Worm (Caenorhabditis elegans): ENCODE measurements around the gene srg-15.

The srg-15 gene

DNA sequence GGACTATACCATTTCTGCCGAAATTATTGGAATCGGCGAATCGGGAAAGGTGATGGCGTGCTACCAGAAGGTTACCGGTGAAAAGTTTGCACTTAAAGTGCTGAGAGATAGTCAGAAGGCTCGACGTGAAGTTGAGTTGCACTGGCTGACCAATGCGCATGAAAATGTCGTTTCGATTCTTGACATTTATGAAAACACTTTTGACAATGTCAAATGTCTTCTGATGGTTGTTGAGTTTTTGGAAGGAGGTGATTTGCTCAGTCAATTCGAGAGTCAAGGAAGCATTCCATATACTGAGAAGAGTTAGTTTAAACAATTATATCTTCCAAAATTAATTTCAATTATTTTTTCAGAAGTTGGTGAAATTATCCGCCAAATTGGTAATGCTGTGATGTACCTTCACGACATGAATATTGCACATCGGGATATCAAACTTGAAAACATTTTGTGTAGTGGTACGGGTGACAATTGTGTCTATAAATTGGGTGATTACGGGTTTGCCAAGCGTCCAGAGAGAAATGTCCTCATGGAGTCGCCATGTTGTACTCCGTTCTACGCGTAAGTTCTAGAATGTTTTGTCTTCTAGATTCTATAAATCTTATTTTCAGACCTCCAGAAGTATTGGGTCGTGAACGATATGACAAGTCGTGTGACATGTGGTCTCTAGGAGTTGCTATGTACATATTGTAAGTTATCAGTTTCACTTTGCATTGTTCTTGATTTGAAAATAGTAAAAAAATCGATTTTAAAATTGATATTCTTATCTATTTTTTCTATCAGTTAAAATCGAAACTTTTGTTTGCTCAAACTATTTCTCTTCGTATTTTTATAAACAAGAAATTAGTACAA lies 35.5 kb upstream of the srg-15 start:
- TF ChIP-seq ceh-22 (tag; optimal IDR thresholded peaks at IDR 0.05) (no peak), ceh-19 (GFP tag; optimal IDR thresholded peaks at IDR 0.05) (no peak), hlh-13 (GFP tag; optimal IDR thresholded peaks at IDR 0.05) (no peak), pha-2 (tag; optimal IDR thresholded peaks at IDR 0.05) (no peak), sox-4 (tag; optimal IDR thresholded peaks at IDR 0.05) (no peak), fkh-10 (GFP tag; optimal IDR thresholded peaks at IDR 0.05) (no peak), hlh-30 (tag; optimal IDR thresholded peaks at IDR 0.05; ENCODE audit: insufficient read depth) (no peak), lin-11 (tag; optimal IDR thresholded peaks at IDR 0.05) (no peak), ztf-16 (tag; optimal IDR thresholded peaks at IDR 0.05) (no peak), nhr-11 (tag; optimal IDR thresholded peaks at IDR 0.05) (no peak), C38D4.7 (GFP tag; optimal IDR thresholded peaks at IDR 0.05) (no peak), syd-9 (tag; optimal IDR thresholded peaks at IDR 0.05) (no peak), Y22D7AL.16 (tag; optimal IDR thresholded peaks at IDR 0.05) (no peak), che-1 (tag; optimal IDR thresholded peaks at IDR 0.05) (no peak), elt-2 (tag; optimal IDR thresholded peaks at IDR 0.05) (no peak)

DNA sequence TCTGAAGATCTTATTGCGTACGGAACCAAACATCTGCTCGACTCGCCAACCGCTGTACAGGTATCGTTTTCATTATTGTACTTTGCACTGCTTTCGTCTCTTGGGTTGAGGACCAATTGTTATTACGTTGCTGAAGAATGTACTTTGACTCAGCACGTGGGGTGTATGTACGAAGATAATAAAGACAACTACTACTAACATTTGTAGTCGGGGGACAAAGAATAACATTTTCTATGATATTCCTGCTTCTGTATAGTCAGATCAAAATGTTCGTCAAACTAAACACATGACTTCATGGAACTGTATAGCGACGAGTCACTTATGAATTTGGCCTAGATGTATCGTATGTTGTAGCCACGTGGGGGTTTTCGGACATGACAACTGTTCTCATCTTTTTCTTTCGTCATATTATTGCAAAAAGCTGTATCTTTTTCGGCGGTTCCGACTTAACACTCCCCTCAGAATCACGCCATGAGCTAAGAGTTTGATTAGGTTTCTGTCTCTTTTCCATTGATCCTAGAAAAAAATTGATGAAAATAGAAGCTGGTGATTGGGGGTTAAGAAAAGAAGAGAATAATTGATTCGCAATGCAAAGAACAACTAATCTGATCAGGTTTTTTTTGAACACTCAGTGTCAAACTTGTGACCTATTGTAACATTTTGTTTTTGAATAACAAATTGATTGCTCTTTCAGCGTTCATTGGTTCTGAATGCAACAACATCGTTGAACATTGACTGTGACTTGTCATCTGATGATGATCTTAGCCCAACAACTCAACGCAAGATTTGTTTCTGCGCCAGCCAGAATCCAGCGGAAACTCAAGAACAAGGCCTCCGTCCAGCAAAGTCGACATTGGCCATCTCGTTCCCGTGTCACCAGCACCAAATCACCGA lies 34.6 kb upstream of the srg-15 start:
- TF ChIP-seq ceh-45 (GFP tag; IDR thresholded peaks at IDR 0.05), result no peak
- no peak for TF ChIP-seq C08G9.2 (tag; optimal IDR thresholded peaks at IDR 0.05)
- no peak for TF ChIP-seq pax-1 (tag; optimal IDR thresholded peaks at IDR 0.05)
- TF ChIP-seq ceh-19 (GFP tag; optimal IDR thresholded peaks at IDR 0.05), result no peak
- TF ChIP-seq fkh-10 (GFP tag; optimal IDR thresholded peaks at IDR 0.05), result no peak
- no peak for TF ChIP-seq pha-2 (tag; optimal IDR thresholded peaks at IDR 0.05)
- no peak for TF ChIP-seq unc-55 (GFP tag; optimal IDR thresholded peaks at IDR 0.05)
- TF ChIP-seq ets-4 (tag; optimal IDR thresholded peaks at IDR 0.05), result no peak
- TF ChIP-seq unc-86 (tag; optimal IDR thresholded peaks at IDR 0.05), result no peak
- no peak for TF ChIP-seq ceh-31 (tag; optimal IDR thresholded peaks at IDR 0.05)
- no peak for TF ChIP-seq ceh-14 (tag; optimal IDR thresholded peaks at IDR 0.05)
- TF ChIP-seq hlh-13 (GFP tag; optimal IDR thresholded peaks at IDR 0.05), result no peak

DNA sequence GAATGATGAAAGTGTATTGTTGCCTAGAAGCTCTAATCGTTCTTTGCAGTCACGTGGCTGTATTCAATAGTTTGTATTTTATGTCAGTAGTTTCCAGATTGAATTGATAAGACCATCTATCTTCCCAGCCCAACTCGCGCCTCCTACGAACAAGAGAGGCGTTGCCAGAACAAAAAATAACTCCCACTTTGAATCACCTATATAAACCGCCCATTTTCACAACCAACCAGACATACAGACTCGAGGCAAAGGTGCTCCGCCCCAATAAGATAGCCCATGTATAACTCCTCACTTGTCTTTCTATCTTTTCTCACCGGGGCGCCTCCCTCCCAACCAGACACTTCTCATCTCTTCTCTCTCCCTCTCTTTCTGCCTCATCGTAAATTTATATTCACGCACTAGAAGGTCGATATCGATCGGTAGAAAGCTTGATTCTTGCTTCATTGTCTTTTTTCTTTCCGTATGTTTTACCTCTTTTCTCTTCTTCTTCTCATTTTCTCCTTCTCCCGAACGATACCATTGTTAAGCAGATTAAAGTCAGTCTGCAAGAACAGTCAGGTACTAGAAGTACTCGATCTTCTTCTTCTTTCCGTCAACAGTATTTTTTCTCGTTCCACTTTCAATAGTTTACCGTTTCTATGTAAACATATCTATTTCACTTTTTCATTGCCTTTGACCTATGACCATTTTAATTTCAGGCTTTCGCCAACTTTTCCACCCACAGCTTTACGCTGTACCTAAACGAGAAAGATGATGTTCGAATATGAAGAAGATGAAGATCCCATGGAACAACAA lies 33.4 kb upstream of the srg-15 start, which contains the start of gene mak-1:
Gene mak-1 (plus strand): TSS at position 693 of the 795 bp plus-strand sequence.
- TF ChIP-seq gmeb-2 (tag; optimal IDR thresholded peaks at IDR 0.05) (no peak), pag-3 (tag; optimal IDR thresholded peaks at IDR 0.05; ENCODE audit: borderline replicate concordance) (no peak), ceh-30 (tag; optimal IDR thresholded peaks at IDR 0.05) (no peak), F13H6.1 (tag; optimal IDR thresholded peaks at IDR 0.05) (no peak), ceh-9 (tag; optimal IDR thresholded peaks at IDR 0.05) (no peak), pha-2 (tag; optimal IDR thresholded peaks at IDR 0.05) (no peak), ttx-3 (tag; optimal IDR thresholded peaks at IDR 0.05) (no peak), T23F11.4 (GFP tag; optimal IDR thresholded peaks at IDR 0.05) (no peak), tbx-7 (tag; optimal IDR thresholded peaks at IDR 0.05) (no peak), hlh-13 (GFP tag; optimal IDR thresholded peaks at IDR 0.05) (no peak), tbx-2 (tag; optimal IDR thresholded peaks at IDR 0.05) (no peak), C08G9.2 (tag; optimal IDR thresholded peaks at IDR 0.05) (peak; percentile 41), ceh-14 (tag; optimal IDR thresholded peaks at IDR 0.05) (no peak), dmd-4 (tag; optimal IDR thresholded peaks at IDR 0.05; ENCODE audit: borderline replicate concordance) (no peak), hlh-6 (tag; optimal IDR thresholded peaks at IDR 0.05) (no peak), Y22D7AL.16 (tag; optimal IDR thresholded peaks at IDR 0.05) (no peak), ceh-45 (GFP tag; IDR thresholded peaks at IDR 0.05) (no peak), fkh-10 (GFP tag; optimal IDR thresholded peaks at IDR 0.05) (no peak), elt-2 (tag; optimal IDR thresholded peaks at IDR 0.05) (no peak), nfya-1 (tag; optimal IDR thresholded peaks at IDR 0.05) (peak; percentile 32), fax-1 (tag; optimal IDR thresholded peaks at IDR 0.05) (no peak), K02D7.2 (tag; optimal IDR thresholded peaks at IDR 0.05) (no peak), sox-2 (GFP tag; IDR thresholded peaks at IDR 0.05) (no peak), npax-4 (tag; optimal IDR thresholded peaks at IDR 0.05) (no peak), ceh-18 (tag; optimal IDR thresholded peaks at IDR 0.05) (peak; percentile 68), rnt-1 (tag; optimal IDR thresholded peaks at IDR 0.05) (peak; percentile 4), ahr-1 (tag; optimal IDR thresholded peaks at IDR 0.05) (no peak)

Measured in whole organism, late embryonic.